Worm (Caenorhabditis elegans): ENCODE measurements around the gene T25B2.4.

Gene T25B2.4

ce11 chrX:6177944-6178566 is at the start of gene T25B2.4, which contains the start of gene T13C5.3:
Gene T25B2.4, plus strand, starts transcription at chrX:6178244.
Gene T13C5.3, plus strand, starts transcription at chrX:6178516.
- no peak for TF ChIP-seq hpl-2 (GFP tag; optimal IDR thresholded peaks at IDR 0.05)
- TF ChIP-seq efl-3 (GFP tag; optimal IDR thresholded peaks at IDR 0.05): no peak
- TF ChIP-seq alr-1 (tag; optimal IDR thresholded peaks at IDR 0.05; ENCODE audit: borderline replicate concordance): no peak
- TF ChIP-seq zag-1 (tag; optimal IDR thresholded peaks at IDR 0.05): no peak
- TF ChIP-seq hlh-4 (tag; optimal IDR thresholded peaks at IDR 0.05): no peak
- TF ChIP-seq ceh-8 (GFP tag; optimal IDR thresholded peaks at IDR 0.05): no peak
- no peak for TF ChIP-seq pqm-1 (tag; optimal IDR thresholded peaks at IDR 0.05)
- no peak for TF ChIP-seq xbp-1 (tag; optimal IDR thresholded peaks at IDR 0.05)
- TF ChIP-seq ztf-4 (tag; optimal IDR thresholded peaks at IDR 0.05): no peak
- no peak for TF ChIP-seq egl-27 (tag; optimal IDR thresholded peaks at IDR 0.05)
- no peak for TF ChIP-seq lir-3 (tag; optimal IDR thresholded peaks at IDR 0.05; ENCODE audit: poor library complexity)
- no peak for TF ChIP-seq nhr-20 (tag; optimal IDR thresholded peaks at IDR 0.05)
- no peak for TF ChIP-seq lin-15B (tag; optimal IDR thresholded peaks at IDR 0.05)
- no peak for TF ChIP-seq zip-4 (GFP tag; optimal IDR thresholded peaks at IDR 0.05)
- no peak for TF ChIP-seq fkh-4 (tag; optimal IDR thresholded peaks at IDR 0.05; ENCODE audit: borderline replicate concordance)

DNA sequence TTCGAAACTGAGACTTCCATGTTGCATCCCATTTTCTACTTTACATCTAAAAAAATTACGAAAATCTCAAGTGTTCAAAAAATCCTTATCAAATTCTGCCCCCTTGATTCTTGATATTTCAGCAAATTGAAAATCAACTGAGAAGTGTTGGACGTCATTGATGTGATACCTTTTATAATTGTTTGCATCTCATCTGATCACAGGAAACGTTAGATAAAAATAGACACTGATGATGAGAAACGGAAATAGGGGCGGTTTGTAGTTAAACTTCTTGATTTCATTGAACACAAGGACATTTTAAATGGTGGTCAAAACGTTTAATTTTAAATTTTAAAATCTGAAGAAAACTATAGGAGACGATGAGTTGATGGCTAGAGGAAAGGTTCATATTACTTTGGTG is 49.3 kb upstream of the T25B2.4 start:
- TF ChIP-seq elt-2 (tag; optimal IDR thresholded peaks at IDR 0.05) (no peak), ces-1 (GFP tag; optimal IDR thresholded peaks at IDR 0.05) (no peak), ceh-90 (tag; optimal IDR thresholded peaks at IDR 0.05) (no peak), elt-3 (tag; optimal IDR thresholded peaks at IDR 0.05) (peak in 2 of 6 experiments; percentile 7 to 52), aha-1 (tag; optimal IDR thresholded peaks at IDR 0.05) (no peak), nhr-85 (tag) (peak; percentile 59), nhr-77 (tag; optimal IDR thresholded peaks at IDR 0.05) (no peak), nhr-237 (tag; optimal IDR thresholded peaks at IDR 0.05) (no peak)

- TF ChIP-seq nhr-71 (tag; optimal IDR thresholded peaks at IDR 0.05): peak; percentile 15
- TF ChIP-seq efl-1 (optimal IDR thresholded peaks at IDR 0.05): no peak
- TF ChIP-seq efl-1 (GFP tag; optimal IDR thresholded peaks at IDR 0.05 in 1 of 2): peak in 1 of 2 experiments; percentile 27
- TF ChIP-seq mef-2 (tag; optimal IDR thresholded peaks at IDR 0.05): no peak
- TF ChIP-seq lin-35 (GFP tag; optimal IDR thresholded peaks at IDR 0.05): peak in 1 of 2 experiments; percentile 19
- peak; percentile 1 for TF ChIP-seq nhr-20 (tag; optimal IDR thresholded peaks at IDR 0.05)
- TF ChIP-seq jun-1 (tag; optimal IDR thresholded peaks at IDR 0.05): no peak
- TF ChIP-seq lin-14 (GFP tag; optimal IDR thresholded peaks at IDR 0.05): peak; percentile 2
- TF ChIP-seq pag-3 (tag; optimal IDR thresholded peaks at IDR 0.05; ENCODE audit: borderline replicate concordance, insufficient read depth): no peak
- peak; percentile 42 for TF ChIP-seq nhr-77 (tag; optimal IDR thresholded peaks at IDR 0.05)
- peak; percentile 53 for TF ChIP-seq elt-2 (tag; optimal IDR thresholded peaks at IDR 0.05)
Measured at ce11 chrX:6129277-6129676, 48.8 kb upstream of the T25B2.4 start.

DNA sequence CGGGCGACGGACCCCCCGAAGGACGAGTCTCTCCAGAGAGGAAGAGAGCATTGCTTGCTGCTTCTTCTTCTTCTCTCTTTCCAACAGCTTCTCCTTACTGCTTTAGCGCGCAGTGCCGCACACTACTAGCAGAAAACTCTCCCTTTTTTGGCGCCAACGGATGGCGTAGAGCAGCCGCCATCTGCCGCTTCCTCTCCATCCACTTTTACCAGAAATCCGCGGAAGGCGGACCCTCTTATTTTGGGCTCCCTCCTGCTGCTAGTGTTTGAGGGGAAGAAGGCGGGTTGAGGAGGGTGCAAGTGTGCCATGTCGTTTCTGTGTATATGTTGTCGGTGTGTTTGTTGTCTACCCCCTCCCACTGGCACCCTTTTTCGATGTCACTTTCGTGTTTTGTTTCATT is 43.6 kb upstream of the T25B2.4 start:
- TF ChIP-seq rnt-1 (tag; optimal IDR thresholded peaks at IDR 0.05) (no peak), dsc-1 (tag; optimal IDR thresholded peaks at IDR 0.05) (no peak), isw-1 (GFP tag; IDR thresholded peaks at IDR 0.05) (no peak), skn-1 (tag; optimal IDR thresholded peaks at IDR 0.05) (no peak), ztf-11 (tag; optimal IDR thresholded peaks at IDR 0.05) (no peak), lin-15B (tag; optimal IDR thresholded peaks at IDR 0.05) (no peak), fkh-10 (GFP tag; optimal IDR thresholded peaks at IDR 0.05) (peak; percentile 33), ets-5 (GFP tag; IDR thresholded peaks at IDR 0.05) (no peak), fkh-8 (tag; optimal IDR thresholded peaks at IDR 0.05) (no peak), xbp-1 (tag; optimal IDR thresholded peaks at IDR 0.05) (peak; percentile 6), lir-3 (tag; optimal IDR thresholded peaks at IDR 0.05; ENCODE audit: poor library complexity) (no peak), hlh-17 (GFP tag; optimal IDR thresholded peaks at IDR 0.05; ENCODE audit: borderline replicate concordance) (no peak), nhr-71 (tag; optimal IDR thresholded peaks at IDR 0.05) (peak; percentile 13), nhr-11 (tag; optimal IDR thresholded peaks at IDR 0.05) (no peak), fkh-4 (tag; optimal IDR thresholded peaks at IDR 0.05; ENCODE audit: borderline replicate concordance) (no peak), sptf-1 (tag; optimal IDR thresholded peaks at IDR 0.05) (no peak), efl-3 (GFP tag; optimal IDR thresholded peaks at IDR 0.05) (no peak), ceh-82 (tag; optimal IDR thresholded peaks at IDR 0.05) (no peak), sox-4 (tag; optimal IDR thresholded peaks at IDR 0.05) (no peak), mab-9 (GFP tag; IDR thresholded peaks at IDR 0.05) (0 out of 2 replicates have a peak, but pooled peaks have one; percentile 26), aly-2 (tag; optimal IDR thresholded peaks at IDR 0.05) (no peak), pqm-1 (tag; optimal IDR thresholded peaks at IDR 0.05) (no peak)

All from whole organism, L1 larva.